Worm (Caenorhabditis elegans): ENCODE data around the gene C36B7.5.

DNA sequence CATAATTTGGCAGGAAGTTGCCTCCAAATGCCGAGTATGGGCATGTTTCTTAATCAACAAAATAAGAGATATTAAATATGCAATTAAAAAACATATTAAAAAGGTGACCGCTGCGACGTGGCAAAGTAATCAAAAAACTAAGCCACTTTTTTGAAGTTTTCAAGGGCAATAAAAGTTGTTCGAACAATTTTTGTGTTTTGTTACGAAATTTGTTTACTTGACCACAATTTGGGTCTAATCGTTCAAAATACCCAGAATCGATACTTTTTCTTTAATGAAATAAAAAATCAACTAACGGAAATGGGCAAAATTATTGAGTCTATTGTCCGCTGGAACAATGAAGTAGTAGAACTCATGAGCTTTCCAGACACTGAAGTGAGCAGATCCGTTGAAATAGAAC lies 11.2 kb downstream of the C36B7.5 start, which contains the start of gene Y1B5A.1:
- no peak for TF ChIP-seq ref-1 (GFP tag; conservative IDR thresholded peaks at IDR 0.05)
- no peak for TF ChIP-seq flt-1 (GFP tag; IDR thresholded peaks at IDR 0.05)
- TF ChIP-seq med-1 (GFP tag; optimal IDR thresholded peaks at IDR 0.05; ENCODE audit: insufficient read depth): no peak
- TF ChIP-seq cog-1 (tag; optimal IDR thresholded peaks at IDR 0.05): no peak
- TF ChIP-seq ztf-23 (GFP tag; IDR thresholded peaks at IDR 0.05): no peak
- no peak for TF ChIP-seq tab-1 (GFP tag; IDR thresholded peaks at IDR 0.05)
- no peak for TF ChIP-seq klf-2 (GFP tag; conservative IDR thresholded peaks at IDR 0.05)
- TF ChIP-seq ztf-29 (GFP tag; IDR thresholded peaks at IDR 0.05): no peak
- TF ChIP-seq T22C8.4 (GFP tag; IDR thresholded peaks at IDR 0.05): no peak

All from whole organism, midembryonic.